Worm (Caenorhabditis elegans): ENCODE results near the gene srh-36.

DNA sequence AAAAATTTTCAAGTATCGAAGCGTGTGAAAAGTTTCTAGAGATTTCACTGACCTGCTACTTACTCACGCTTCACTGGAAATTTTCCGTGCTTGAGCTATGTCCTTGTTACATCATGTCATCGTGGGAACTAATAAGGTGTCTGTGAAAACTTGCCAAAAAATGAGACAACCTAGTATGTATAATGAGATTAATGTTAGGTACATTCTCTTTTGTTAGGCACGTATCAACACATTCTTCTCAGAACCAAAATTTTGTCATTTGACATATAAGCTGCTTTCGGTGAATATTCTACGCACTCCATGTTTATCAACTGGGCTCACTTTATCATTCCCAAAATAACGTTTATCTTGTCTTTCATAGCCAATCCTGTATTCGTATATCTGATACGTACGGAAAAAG, 47.4 kb downstream of the srh-36 start, which contains the start of gene srj-18:
- TF ChIP-seq ceh-24 (tag; optimal IDR thresholded peaks at IDR 0.05) (no peak), pqm-1 (tag; optimal IDR thresholded peaks at IDR 0.05) (no peak), pag-3 (tag; optimal IDR thresholded peaks at IDR 0.05; ENCODE audit: borderline replicate concordance) (no peak), pha-2 (tag; optimal IDR thresholded peaks at IDR 0.05) (no peak), K09A11.1 (tag; optimal IDR thresholded peaks at IDR 0.05; ENCODE audit: insufficient read depth) (no peak), dmd-4 (tag; optimal IDR thresholded peaks at IDR 0.05; ENCODE audit: borderline replicate concordance) (no peak)
